Worm (Caenorhabditis elegans) whole organism, L2 larva: ENCODE measurements around the gene T05C12.9.

Source experiments
- R02D3.7 ChIP-seq: fragments of 150-350 bp; optimal IDR thresholded peaks from 2 replicates; lab custom pipeline; 2014; ENCODE audit warnings: missing biosample characterization, missing genetic modification characterization
- Y55F3AM.14 ChIP-seq: fragments of 200-800 bp; sonication (Bioruptor generic); optimal IDR thresholded peaks from 2 replicates; lab custom pipeline; 2018; ENCODE audit warnings: mild to moderate bottlenecking, missing genetic modification characterization, missing compliant biosample characterization
- ZK546.5 ChIP-seq: sonication (generic microtip); optimal IDR thresholded peaks from 2 replicates; lab custom pipeline; 2017; ENCODE audit warnings: missing biosample characterization, missing genetic modification characterization
- aly-2 ChIP-seq: fragments of 150-350 bp; optimal IDR thresholded peaks from 2 replicates; lab custom pipeline; 2014; ENCODE audit warnings: missing biosample characterization, missing genetic modification characterization
- blmp-1 ChIP-seq: sonication (generic microtip); optimal IDR thresholded peaks from 2 replicates; lab custom pipeline; 2017; ENCODE audit warnings: missing genetic modification characterization, mild to moderate bottlenecking, missing compliant biosample characterization, antibody characterized with exemption, moderate library complexity; ENCODE audit not compliant: insufficient read depth
- ceh-16 ChIP-seq: fragments of 150-350 bp; optimal IDR thresholded peaks from 2 replicates; lab custom pipeline; 2014; ENCODE audit warnings: missing biosample characterization, missing genetic modification characterization
- ceh-82 ChIP-seq: fragments of 150-350 bp; optimal IDR thresholded peaks from 2 replicates; lab custom pipeline; 2014; ENCODE audit warnings: missing biosample characterization, missing genetic modification characterization
- crh-2 ChIP-seq: sonication (generic microtip); optimal IDR thresholded peaks from 2 replicates; lab custom pipeline; 2017; ENCODE audit warnings: missing biosample characterization, missing genetic modification characterization
- dmd-4 ChIP-seq: sonication (generic microtip); optimal IDR thresholded peaks from 2 replicates; lab custom pipeline; 2017; ENCODE audit warnings: missing biosample characterization, missing genetic modification characterization
- elt-1 ChIP-seq: fragments of 150-350 bp; optimal IDR thresholded peaks from 2 replicates; lab custom pipeline; 2014; ENCODE audit warnings: missing biosample characterization, missing genetic modification characterization
- elt-3 ChIP-seq: sonication (generic microtip); optimal IDR thresholded peaks from 2 replicates; lab custom pipeline; 2017; ENCODE audit warnings: missing biosample characterization, missing genetic modification characterization
- fos-1 ChIP-seq: fragments of 150-350 bp; optimal IDR thresholded peaks from 2 replicates; lab custom pipeline; 2014; ENCODE audit warnings: missing biosample characterization, missing genetic modification characterization
- gmeb-1 ChIP-seq: fragments of 150-350 bp; optimal IDR thresholded peaks from 2 replicates; lab custom pipeline; 2014; ENCODE audit warnings: missing biosample characterization, missing genetic modification characterization
- lin-11 ChIP-seq: fragments of 150-350 bp; sonication (generic microtip); optimal IDR thresholded peaks from 2 replicates; lab custom pipeline; 2014; ENCODE audit warnings: missing biosample characterization, missing genetic modification characterization, inconsistent platforms, mixed read lengths
- lin-13 ChIP-seq: fragments of 150-350 bp; optimal IDR thresholded peaks from 2 replicates; lab custom pipeline; 2014; ENCODE audit warnings: missing biosample characterization, missing genetic modification reagents, missing genetic modification characterization
- lin-39 ChIP-seq: fragments of 150-350 bp; optimal IDR thresholded peaks from 2 replicates; lab custom pipeline; 2014; ENCODE audit warnings: missing biosample characterization, missing genetic modification reagents, missing genetic modification characterization
- lsy-2 ChIP-seq, 2 experiments: fragments of 150-350 bp in 1 of 2; sonication (generic microtip) in 1 of 2; optimal IDR thresholded peaks; 2 replicates each; lab custom pipeline; 2014 to 2017; ENCODE audit warnings: missing biosample characterization in 2 of 2, missing genetic modification characterization in 2 of 2
- mab-5 ChIP-seq: fragments of 150-350 bp; optimal IDR thresholded peaks from 2 replicates; lab custom pipeline; 2014; ENCODE audit warnings: missing biosample characterization, missing genetic modification characterization
- mdl-1 ChIP-seq, 2 experiments: fragments of 150-350 bp in 1 of 2; sonication (generic microtip) in 1 of 2; optimal IDR thresholded peaks; 2 replicates each; lab custom pipeline; 2017; ENCODE audit warnings: missing biosample characterization in 2 of 2, missing genetic modification characterization in 2 of 2
- nhr-10 ChIP-seq: sonication (generic microtip); optimal IDR thresholded peaks from 2 replicates; lab custom pipeline; 2017; ENCODE audit warnings: missing biosample characterization, missing genetic modification characterization
- nhr-11 ChIP-seq: fragments of 150-350 bp; optimal IDR thresholded peaks from 2 replicates; lab custom pipeline; 2014; ENCODE audit warnings: missing biosample characterization, missing genetic modification characterization
- nhr-129 ChIP-seq: fragments of 150-350 bp; optimal IDR thresholded peaks from 2 replicates; lab custom pipeline; 2014; ENCODE audit warnings: missing biosample characterization, missing genetic modification characterization
- nhr-237 ChIP-seq: fragments of 150-350 bp; optimal IDR thresholded peaks from 2 replicates; lab custom pipeline; 2014; ENCODE audit warnings: missing biosample characterization, missing genetic modification characterization
- nhr-25 ChIP-seq: fragments of 150-350 bp; sonication (generic microtip); optimal IDR thresholded peaks from 3 replicates; lab custom pipeline; 2014; ENCODE audit warnings: missing biosample characterization, missing genetic modification characterization
- peb-1 ChIP-seq: fragments of 150-350 bp; optimal IDR thresholded peaks from 2 replicates; lab custom pipeline; 2014; ENCODE audit warnings: missing biosample characterization, missing genetic modification characterization
- sem-4 ChIP-seq: fragments of 150-350 bp; optimal IDR thresholded peaks from 2 replicates; lab custom pipeline; 2014; ENCODE audit warnings: missing biosample characterization, missing genetic modification reagents, missing genetic modification characterization
- skn-1 ChIP-seq: sonication (generic microtip); optimal IDR thresholded peaks from 2 replicates; lab custom pipeline; 2017; ENCODE audit warnings: missing biosample characterization, missing genetic modification characterization
- sma-9 ChIP-seq, 2 experiments: fragments of 150-350 bp in 1 of 2; sonication (generic microtip) in 1 of 2; optimal IDR thresholded peaks; 2 replicates each; lab custom pipeline; 2014 to 2016; ENCODE audit warnings: missing genetic modification characterization in 2 of 2, mild to moderate bottlenecking in 1 of 2, missing biosample characterization in 1 of 2, missing compliant biosample characterization in 1 of 2, missing genetic modification reagents in 1 of 2, moderate library complexity in 1 of 2
- snpc-4 ChIP-seq: fragments of 150-350 bp; optimal IDR thresholded peaks from 2 replicates; lab custom pipeline; 2014; ENCODE audit warnings: missing biosample characterization, missing genetic modification characterization
- unc-39 ChIP-seq: fragments of 150-350 bp; optimal IDR thresholded peaks from 2 replicates; lab custom pipeline; 2014; ENCODE audit warnings: missing biosample characterization, missing genetic modification characterization
- unc-55 ChIP-seq: fragments of 150-350 bp; sonication (generic microtip); optimal IDR thresholded peaks from 3 replicates; lab custom pipeline; 2014; ENCODE audit warnings: missing biosample characterization, missing genetic modification reagents, missing genetic modification characterization
- zag-1 ChIP-seq: fragments of 150-350 bp; optimal IDR thresholded peaks from 2 replicates; lab custom pipeline; 2014; ENCODE audit warnings: missing biosample characterization, missing genetic modification characterization
- ztf-1 ChIP-seq: fragments of 200-800 bp; sonication (Bioruptor generic); conservative IDR thresholded peaks from 2 replicates; pipeline ENCODE4 v1.3.6; 2022; ENCODE audit warnings: missing genetic modification characterization, missing compliant biosample characterization
- ztf-11 ChIP-seq: sonication (generic microtip); optimal IDR thresholded peaks from 2 replicates; lab custom pipeline; 2017; ENCODE audit warnings: missing biosample characterization, missing genetic modification characterization
- ztf-4 ChIP-seq: fragments of 150-350 bp; optimal IDR thresholded peaks from 2 replicates; lab custom pipeline; 2014; ENCODE audit warnings: missing biosample characterization, missing genetic modification characterization

T05C12.9 gene

DNA sequence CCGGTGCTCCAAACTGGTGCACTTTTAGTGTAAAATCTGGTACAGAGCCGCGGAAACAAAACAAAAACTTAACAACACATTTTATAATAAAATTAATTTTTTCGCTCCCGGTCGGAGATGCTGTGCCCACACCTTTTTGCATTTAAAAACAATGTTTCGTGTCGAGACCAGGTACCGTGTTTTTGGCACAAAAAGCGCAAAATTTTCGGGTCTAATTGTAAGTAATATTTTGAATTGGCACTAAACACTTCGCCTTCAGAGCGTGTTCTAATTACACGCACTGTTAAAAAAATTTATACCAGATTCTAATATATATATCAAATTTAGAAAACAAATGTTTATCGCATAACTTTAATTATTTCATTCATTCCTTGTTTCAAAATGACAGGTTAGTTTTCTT, 11.6 kb downstream of the T05C12.9 start, which contains the start of gene dylt-3:
Gene dylt-3, plus strand, starts transcription at position 301 of the 400 bp plus-strand sequence.
- no peak for TF ChIP-seq peb-1

DNA sequence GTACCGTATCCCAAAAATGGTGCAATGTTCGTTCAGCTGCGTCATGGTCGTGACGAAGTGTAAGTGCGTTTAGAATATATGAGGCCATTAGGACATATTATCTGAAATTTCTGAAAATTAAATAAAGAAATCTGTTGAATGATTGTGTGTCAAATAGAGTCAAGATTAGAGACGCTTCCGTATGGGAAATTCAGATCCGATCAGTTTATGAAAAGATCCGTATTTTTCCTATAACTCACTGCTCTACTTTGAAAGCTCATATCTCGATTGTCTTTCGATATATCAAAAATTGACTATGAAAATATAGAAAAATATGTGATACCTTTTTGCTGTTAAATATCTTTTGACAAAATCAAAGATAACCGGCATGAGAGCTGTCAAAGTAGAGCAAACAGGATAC, 12.7 kb downstream of the T05C12.9 start, which contains the start of gene T05C12.4:
Gene T05C12.4, minus strand, starts transcription at position 101 of the 400 bp plus-strand sequence.
- TF ChIP-seq sem-4 (tag; lab: Kevin White, UChicago) (no peak), lin-11 (tag; lab: Kevin White, UChicago) (no peak), fos-1 (tag; lab: Kevin White, UChicago) (no peak), dmd-4 (no peak), snpc-4 (tag; lab: Kevin White, UChicago) (no peak)

DNA sequence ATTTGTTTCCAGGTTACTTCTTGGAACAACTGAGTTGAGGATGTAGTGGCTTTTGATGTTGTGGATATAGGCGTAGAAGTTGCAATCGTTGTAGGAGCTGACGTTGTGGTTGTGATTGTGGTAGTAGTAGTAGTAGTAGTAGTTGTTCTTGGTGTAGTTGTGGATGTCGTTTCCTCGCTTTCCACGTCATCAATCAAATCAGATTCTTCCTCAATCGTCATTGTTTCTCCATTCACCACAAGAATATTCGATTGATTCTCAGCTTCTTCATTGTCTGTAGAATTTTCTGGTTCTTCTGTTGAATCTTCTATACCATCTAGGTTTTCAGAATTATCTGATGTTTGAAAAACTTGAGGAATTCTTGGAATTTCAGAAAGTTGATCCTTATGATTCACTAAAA, 14.4 kb downstream of the T05C12.9 start:
- TF ChIP-seq unc-39 (tag; lab: Kevin White, UChicago) = no peak
- no peak for TF ChIP-seq gmeb-1 (tag; lab: Kevin White, UChicago)
- no peak for TF ChIP-seq peb-1
- TF ChIP-seq ztf-1 (GFP tag; lab: Robert Waterston, UW) = no peak
- TF ChIP-seq ceh-16 (tag; lab: Kevin White, UChicago) = no peak
- no peak for TF ChIP-seq ztf-4 (tag; lab: Kevin White, UChicago)
- no peak for TF ChIP-seq nhr-129 (tag; lab: Kevin White, UChicago)

DNA sequence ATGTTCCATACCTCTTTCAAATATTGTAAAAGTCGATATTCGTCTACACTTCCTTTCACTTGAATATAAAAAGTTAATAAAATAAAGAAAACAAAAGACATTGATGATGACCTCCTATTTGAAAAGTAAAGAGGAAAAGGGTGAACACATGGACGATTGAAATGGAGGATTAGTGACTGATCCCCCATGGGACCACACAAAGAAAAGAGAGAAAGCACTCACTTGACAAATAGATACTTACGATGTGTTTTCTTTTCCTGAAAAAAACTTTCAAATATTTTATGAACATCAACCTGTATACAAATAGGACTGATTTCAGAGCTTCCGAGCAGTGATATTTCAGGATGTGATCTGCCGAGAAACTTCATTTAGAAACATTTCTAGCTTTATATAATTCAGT, 15.9 kb downstream of the T05C12.9 start, which contains the start of gene acr-14:
Gene acr-14, minus strand, starts transcription at position 101 of the 400 bp plus-strand sequence.
- TF ChIP-seq elt-1 (tag; lab: Kevin White, UChicago) = no peak
- TF ChIP-seq Y55F3AM.14 (GFP tag; lab: Kevin White, UChicago) = no peak
- TF ChIP-seq blmp-1 (tag; lab: Kevin White, UChicago) = no peak
- TF ChIP-seq nhr-237 (tag; lab: Kevin White, UChicago) = no peak
- TF ChIP-seq R02D3.7 (tag; lab: Kevin White, UChicago) = no peak
- TF ChIP-seq unc-55 (GFP tag; lab: Kevin White, UChicago) = no peak
- TF ChIP-seq ceh-82 = no peak
- no peak for TF ChIP-seq aly-2
- TF ChIP-seq snpc-4 (tag; lab: Kevin White, UChicago) = no peak
- no peak for TF ChIP-seq nhr-10 (tag; lab: Kevin White, UChicago)
- no peak for TF ChIP-seq sma-9 (GFP tag; optimal IDR thresholded peaks at IDR 0.05; lab: Kevin White, UChicago)
- TF ChIP-seq sma-9 (tag; optimal IDR thresholded peaks at IDR 0.05; lab: Kevin White, UChicago) = no peak
- TF ChIP-seq zag-1 (tag; lab: Kevin White, UChicago) = no peak
- no peak for TF ChIP-seq elt-3 (tag; lab: Kevin White, UChicago)
- TF ChIP-seq gmeb-1 (tag; lab: Kevin White, UChicago) = no peak

DNA sequence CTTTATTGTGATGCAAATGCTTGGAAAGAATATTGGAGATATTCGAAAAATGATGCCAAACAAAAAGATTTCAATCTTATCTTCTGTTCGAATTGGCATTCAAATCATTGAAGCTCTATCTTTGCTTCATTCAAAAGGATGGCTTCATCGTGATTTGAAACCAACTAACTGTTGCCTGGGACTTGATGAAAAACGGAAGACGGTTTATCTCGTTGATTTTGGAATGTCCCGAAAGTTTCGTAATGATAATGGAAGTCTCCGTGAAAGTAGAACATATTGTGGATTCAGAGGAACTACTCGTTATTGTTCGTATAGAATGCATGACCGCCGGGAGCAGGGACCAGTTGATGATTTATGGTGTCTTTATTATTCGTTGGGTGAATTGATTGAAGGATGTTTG, 18.9 kb downstream of the T05C12.9 start:
- TF ChIP-seq dmd-4 (no peak), nhr-25 (no peak), nhr-237 (tag; lab: Kevin White, UChicago) (no peak), lin-13 (GFP tag; lab: Kevin White, UChicago) (no peak)

DNA sequence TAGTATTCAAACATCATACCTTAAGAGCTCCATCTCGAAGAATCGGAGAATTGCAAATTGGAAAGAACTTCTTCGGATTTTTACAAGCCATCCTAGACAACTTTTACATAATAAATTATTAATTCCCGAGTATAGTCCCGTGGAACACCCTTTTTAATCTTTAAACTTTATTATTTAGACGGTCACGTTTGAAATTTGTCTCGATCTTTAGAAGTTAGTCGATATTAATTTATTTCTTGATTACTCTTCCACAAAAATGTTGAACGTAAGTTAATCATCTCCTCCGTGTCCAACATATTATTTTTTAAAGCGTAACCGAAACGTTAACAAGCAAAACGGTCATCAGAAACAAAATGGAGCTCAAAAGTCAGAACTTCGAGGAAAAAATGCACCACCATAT, 19.6 kb downstream of the T05C12.9 start, which contains the start of the genes decr-1.3 and T05C12.1:
Gene decr-1.3, minus strand, starts transcription at position 101 of the 400 bp plus-strand sequence.
Gene T05C12.1, plus strand, starts transcription at position 232 of the 400 bp plus-strand sequence.
- TF ChIP-seq ceh-16 (tag; lab: Kevin White, UChicago) (no peak), nhr-11 (tag; lab: Kevin White, UChicago) (no peak), sma-9 (GFP tag; optimal IDR thresholded peaks at IDR 0.05; lab: Kevin White, UChicago) (no peak), sma-9 (tag; optimal IDR thresholded peaks at IDR 0.05; lab: Kevin White, UChicago) (no peak), peb-1 (no peak), blmp-1 (tag; lab: Kevin White, UChicago) (no peak), mdl-1 (tag; optimal IDR thresholded peaks at IDR 0.05; lab: Kevin White, UChicago) (no peak), crh-2 (tag; lab: Kevin White, UChicago) (no peak), ztf-11 (no peak), nhr-10 (tag; lab: Kevin White, UChicago) (no peak), ztf-1 (GFP tag; lab: Robert Waterston, UW) (no peak), lsy-2 (tag; optimal IDR thresholded peaks at IDR 0.05; lab: Kevin White, UChicago) (no peak), ZK546.5 (no peak), skn-1 (tag; lab: Kevin White, UChicago) (no peak), mab-5 (tag; lab: Kevin White, UChicago) (no peak), lin-11 (tag; lab: Kevin White, UChicago) (no peak), nhr-237 (tag; lab: Kevin White, UChicago) (no peak), lin-39 (tag; lab: Kevin White, UChicago) (no peak)
